Fruit fly (Drosophila melanogaster) whole organism, embryonic: ENCODE results near the gene CG13297.

Experiments used
- ATbp ChIP-seq: fragments of 200-800 bp; sonication (Bioruptor generic); optimal IDR thresholded peaks from 2 replicates; lab custom pipeline; 2017; ENCODE audit warnings: missing biosample characterization, mild to moderate bottlenecking, missing genetic modification characterization, missing genetic modification reagents
- BtbVII ChIP-seq: fragments of 200-800 bp; sonication (Bioruptor generic); optimal IDR thresholded peaks from 3 replicates; lab custom pipeline; 2017; ENCODE audit warnings: missing biosample characterization, mild to moderate bottlenecking, missing genetic modification characterization
- CG10147 ChIP-seq: fragments of 200-800 bp; sonication (Bioruptor generic); optimal IDR thresholded peaks from 2 replicates; lab custom pipeline; 2019; ENCODE audit warnings: missing biosample characterization, mild to moderate bottlenecking, missing genetic modification characterization, moderate library complexity
- CG11093 ChIP-seq: fragments of 200-800 bp; sonication (Bioruptor generic); IDR thresholded peaks from 3 replicates; pipeline ENCODE4 v1.3.6; 2022; ENCODE audit warnings: missing biosample characterization, missing genetic modification characterization
- CG13123 ChIP-seq: fragments of 200-800 bp; sonication (Bioruptor generic); optimal IDR thresholded peaks from 2 replicates; lab custom pipeline; 2016; ENCODE audit warnings: missing biosample characterization, missing genetic modification characterization
- CG14667 ChIP-seq: fragments of 200-800 bp; sonication (Bioruptor generic); IDR thresholded peaks from 2 replicates; pipeline ENCODE4 v1.3.6; 2022; ENCODE audit warnings: missing biosample characterization, missing genetic modification characterization
- CG15011 ChIP-seq: fragments of 200-800 bp; sonication (Bioruptor generic); optimal IDR thresholded peaks from 3 replicates; lab custom pipeline; 2018; ENCODE audit warnings: missing biosample characterization, mild to moderate bottlenecking, missing genetic modification characterization
- CG1529 ChIP-seq: fragments of 200-800 bp; sonication (Bioruptor generic); optimal IDR thresholded peaks from 3 replicates; lab custom pipeline; 2018; ENCODE audit warnings: missing biosample characterization, missing genetic modification characterization
- CG15479 ChIP-seq: fragments of 200-800 bp; sonication (Bioruptor generic); optimal IDR thresholded peaks from 3 replicates; lab custom pipeline; 2019; ENCODE audit warnings: missing biosample characterization, mild to moderate bottlenecking, missing genetic modification characterization, moderate library complexity
- CG1647 ChIP-seq: fragments of 200-800 bp; sonication (Bioruptor generic); optimal IDR thresholded peaks from 3 replicates; lab custom pipeline; 2016; ENCODE audit warnings: missing biosample characterization, missing genetic modification characterization
- CG17829 ChIP-seq: fragments of 200-800 bp; optimal IDR thresholded peaks from 2 replicates; lab custom pipeline; 2019; ENCODE audit warnings: missing biosample characterization, mild to moderate bottlenecking, missing genetic modification characterization, moderate library complexity
- CG2116 ChIP-seq: fragments of 200-800 bp; sonication (Bioruptor generic); optimal IDR thresholded peaks from 3 replicates; lab custom pipeline; 2018; ENCODE audit warnings: missing biosample characterization, mild to moderate bottlenecking, missing genetic modification characterization
- CG2712 ChIP-seq: fragments of 200-800 bp; optimal IDR thresholded peaks from 3 replicates; lab custom pipeline; 2019; ENCODE audit warnings: missing biosample characterization, mild to moderate bottlenecking, missing genetic modification characterization, moderate library complexity
- CG30020 ChIP-seq: fragments of 200-800 bp; optimal IDR thresholded peaks from 2 replicates; lab custom pipeline; 2019; ENCODE audit warnings: missing biosample characterization, mild to moderate bottlenecking, missing genetic modification characterization, moderate library complexity
- CG32767 ChIP-seq: fragments of 200-800 bp; sonication (Bioruptor generic); IDR thresholded peaks from 2 replicates; pipeline ENCODE4 v1.3.6; 2022; ENCODE audit warnings: missing biosample characterization, missing genetic modification characterization
- CG3838 ChIP-seq: fragments of 200-800 bp; sonication (Bioruptor generic); optimal IDR thresholded peaks from 3 replicates; lab custom pipeline; 2016; ENCODE audit warnings: missing biosample characterization, missing genetic modification characterization
- CG4282 ChIP-seq: fragments of 200-800 bp; sonication (Bioruptor generic); optimal IDR thresholded peaks from 2 replicates; lab custom pipeline; 2016; ENCODE audit warnings: missing biosample characterization, missing genetic modification characterization
- CG43689 ChIP-seq: fragments of 200-800 bp; sonication (Bioruptor generic); IDR thresholded peaks from 2 replicates; pipeline ENCODE4 v1.3.6; 2022; ENCODE audit warnings: missing biosample characterization, missing genetic modification characterization
- CG6791 ChIP-seq: fragments of 200-800 bp; sonication (Bioruptor generic); IDR thresholded peaks from 3 replicates; pipeline ENCODE4 v1.3.6; 2022; ENCODE audit warnings: missing biosample characterization, missing genetic modification characterization; ENCODE audit not compliant: partially characterized antibody
- CG7928 ChIP-seq: fragments of 200-800 bp; sonication (Bioruptor generic); optimal IDR thresholded peaks from 2 replicates; lab custom pipeline; 2017; ENCODE audit warnings: missing biosample characterization, mild to moderate bottlenecking, missing genetic modification characterization
- CG8089 ChIP-seq: fragments of 200-800 bp; sonication (Bioruptor generic); optimal IDR thresholded peaks from 3 replicates; lab custom pipeline; 2016; ENCODE audit warnings: missing biosample characterization, missing genetic modification characterization
- CG8290 ChIP-seq, 3 experiments: fragments of 200-800 bp; sonication (Bioruptor generic); optimal IDR thresholded peaks; 2 replicates each; lab custom pipeline; 2016 to 2019; ENCODE audit warnings: missing biosample characterization in 3 of 3, missing genetic modification characterization in 3 of 3, mild to moderate bottlenecking in 2 of 3, moderate library complexity in 1 of 3
- Dip2 ChIP-seq: fragments of 200-800 bp; sonication (Bioruptor generic); IDR thresholded peaks from 2 replicates; pipeline ENCODE4 v1.3.6; 2022; ENCODE audit warnings: missing biosample characterization, missing genetic modification characterization
- E2f1 ChIP-seq: fragments of 200-800 bp; sonication (Bioruptor generic); IDR thresholded peaks from 2 replicates; pipeline ENCODE4 v1.3.6; 2022; ENCODE audit warnings: missing biosample characterization, missing genetic modification characterization
- Eip74EF ChIP-seq, 2 experiments: fragments of 200-800 bp in 1 of 2; fragments of >200 bp in 1 of 2; sonication (Bioruptor generic) in 1 of 2; optimal IDR thresholded peaks; 2 replicates each; lab custom pipeline; 2017 to 2019; ENCODE audit warnings: missing biosample characterization in 2 of 2, missing genetic modification characterization in 2 of 2, mild to moderate bottlenecking in 1 of 2, moderate library complexity in 1 of 2
- Elba2 ChIP-seq: fragments of 200-800 bp; sonication (Bioruptor generic); optimal IDR thresholded peaks from 3 replicates; lab custom pipeline; 2016; ENCODE audit warnings: missing biosample characterization, missing genetic modification characterization
- Ets97D ChIP-seq: fragments of 200-800 bp; sonication (Bioruptor generic); optimal IDR thresholded peaks from 3 replicates; lab custom pipeline; 2016; ENCODE audit warnings: missing biosample characterization, missing genetic modification characterization
- HLH3B ChIP-seq: fragments of 200-800 bp; sonication (Bioruptor generic); IDR thresholded peaks from 2 replicates; pipeline ENCODE4 v1.3.6; 2022; ENCODE audit warnings: missing biosample characterization, missing genetic modification characterization
- Lhr ChIP-seq: fragments of 200-800 bp; sonication (Bioruptor generic); optimal IDR thresholded peaks from 3 replicates; lab custom pipeline; 2017; ENCODE audit warnings: mild to moderate bottlenecking, missing biosample characterization, missing genetic modification reagents, missing genetic modification characterization
- Lpt ChIP-seq: fragments of >200 bp; optimal IDR thresholded peaks from 2 replicates; lab custom pipeline; 2018; ENCODE audit warnings: missing biosample characterization, missing genetic modification characterization
- Neu2 ChIP-seq: fragments of 200-800 bp; sonication (Bioruptor generic); optimal IDR thresholded peaks from 3 replicates; lab custom pipeline; 2016; ENCODE audit warnings: missing biosample characterization, missing genetic modification characterization, borderline replicate concordance
- Oaz ChIP-seq: fragments of 200-800 bp; sonication (Bioruptor generic); IDR thresholded peaks from 2 replicates; pipeline ENCODE4 v1.3.6; 2022; ENCODE audit warnings: missing biosample characterization, missing genetic modification characterization
- PHDP ChIP-seq: fragments of 200-800 bp; sonication (Bioruptor generic); optimal IDR thresholded peaks from 3 replicates; lab custom pipeline; 2018; ENCODE audit warnings: missing biosample characterization, mild to moderate bottlenecking, missing genetic modification characterization, moderate library complexity
- Sox102F ChIP-seq: fragments of 200-800 bp; sonication (Bioruptor generic); optimal IDR thresholded peaks from 2 replicates; lab custom pipeline; 2018; ENCODE audit warnings: missing biosample characterization, mild to moderate bottlenecking, missing genetic modification characterization, moderate library complexity
- Trl ChIP-seq, 3 experiments: fragments of >200 bp in 2 of 3; fragments of 200-800 bp in 1 of 3; sonication (Bioruptor generic) in 1 of 3; optimal IDR thresholded peaks; 2 replicates in 1 of 3; 3 replicates in 2 of 3; lab custom pipeline; 2016 to 2017; ENCODE audit warnings: missing biosample characterization in 1 of 3, missing genetic modification characterization in 1 of 3
- chinmo ChIP-seq: fragments of 200-800 bp; sonication (Bioruptor generic); IDR thresholded peaks from 4 replicates; pipeline ENCODE4 v1.3.6; 2022; ENCODE audit warnings: missing biosample characterization, missing genetic modification characterization; ENCODE audit not compliant: partially characterized antibody
- croc ChIP-seq: fragments of 200-800 bp; sonication (Bioruptor generic); conservative IDR thresholded peaks from 3 replicates; pipeline ENCODE4 v1.3.6; 2022; ENCODE audit warnings: missing biosample characterization, missing genetic modification characterization
- ftz-f1 ChIP-seq: fragments of 200-800 bp; sonication (Bioruptor generic); optimal IDR thresholded peaks from 2 replicates; lab custom pipeline; 2016; ENCODE audit warnings: missing biosample characterization, missing genetic modification characterization
- ham ChIP-seq: fragments of 200-800 bp; sonication (Bioruptor generic); IDR thresholded peaks from 2 replicates; pipeline ENCODE4 v1.3.6; 2022; ENCODE audit warnings: missing biosample characterization, missing genetic modification characterization
- lola ChIP-seq, 3 experiments: fragments of >200 bp in 2 of 3; fragments of 200-800 bp in 1 of 3; sonication (Bioruptor generic) in 1 of 3; optimal IDR thresholded peaks; 2 replicates each; lab custom pipeline; 2017 to 2019; ENCODE audit warnings: missing biosample characterization in 3 of 3, missing genetic modification characterization in 3 of 3, mild to moderate bottlenecking in 1 of 3, moderate library complexity in 1 of 3
- odd ChIP-seq: fragments of 200-800 bp; sonication (Bioruptor generic); optimal IDR thresholded peaks from 2 replicates; lab custom pipeline; 2017; ENCODE audit warnings: missing biosample characterization, mild to moderate bottlenecking, missing genetic modification characterization
- pros ChIP-seq: fragments of 200-800 bp; sonication (Bioruptor generic); optimal IDR thresholded peaks from 3 replicates; lab custom pipeline; 2019; ENCODE audit warnings: missing biosample characterization, mild to moderate bottlenecking, missing genetic modification characterization, moderate library complexity
- shn ChIP-seq: fragments of 200-800 bp; sonication (Bioruptor generic); optimal IDR thresholded peaks from 3 replicates; lab custom pipeline; 2016; ENCODE audit warnings: missing biosample characterization, missing genetic modification characterization
- sisA ChIP-seq: fragments of 200-800 bp; sonication (Bioruptor generic); IDR thresholded peaks from 2 replicates; pipeline ENCODE4 v1.3.6; 2022; ENCODE audit warnings: missing biosample characterization, missing genetic modification characterization
- tap ChIP-seq: fragments of 200-800 bp; optimal IDR thresholded peaks from 3 replicates; lab custom pipeline; 2019; ENCODE audit warnings: missing biosample characterization, mild to moderate bottlenecking, missing genetic modification characterization, moderate library complexity
- tio ChIP-seq: fragments of 200-800 bp; sonication (Bioruptor generic); optimal IDR thresholded peaks from 2 replicates; lab custom pipeline; 2017; ENCODE audit warnings: missing biosample characterization, missing genetic modification characterization, inconsistent platforms
- ttk ChIP-seq: fragments of 200-800 bp; sonication (Bioruptor generic); IDR thresholded peaks from 2 replicates; pipeline ENCODE4 v2.1.2; 2022; ENCODE audit warnings: missing biosample characterization, missing genetic modification characterization
- twi ChIP-seq: fragments of 200-800 bp; optimal IDR thresholded peaks from 2 replicates; lab custom pipeline; 2019; ENCODE audit warnings: missing biosample characterization, mild to moderate bottlenecking, missing genetic modification characterization, moderate library complexity
- vvl ChIP-seq: fragments of 200-800 bp; sonication (Bioruptor generic); IDR thresholded peaks from 2 replicates; pipeline ENCODE4 v1.3.6; 2022; ENCODE audit warnings: missing biosample characterization, missing genetic modification characterization

The CG13297 gene

DNA sequence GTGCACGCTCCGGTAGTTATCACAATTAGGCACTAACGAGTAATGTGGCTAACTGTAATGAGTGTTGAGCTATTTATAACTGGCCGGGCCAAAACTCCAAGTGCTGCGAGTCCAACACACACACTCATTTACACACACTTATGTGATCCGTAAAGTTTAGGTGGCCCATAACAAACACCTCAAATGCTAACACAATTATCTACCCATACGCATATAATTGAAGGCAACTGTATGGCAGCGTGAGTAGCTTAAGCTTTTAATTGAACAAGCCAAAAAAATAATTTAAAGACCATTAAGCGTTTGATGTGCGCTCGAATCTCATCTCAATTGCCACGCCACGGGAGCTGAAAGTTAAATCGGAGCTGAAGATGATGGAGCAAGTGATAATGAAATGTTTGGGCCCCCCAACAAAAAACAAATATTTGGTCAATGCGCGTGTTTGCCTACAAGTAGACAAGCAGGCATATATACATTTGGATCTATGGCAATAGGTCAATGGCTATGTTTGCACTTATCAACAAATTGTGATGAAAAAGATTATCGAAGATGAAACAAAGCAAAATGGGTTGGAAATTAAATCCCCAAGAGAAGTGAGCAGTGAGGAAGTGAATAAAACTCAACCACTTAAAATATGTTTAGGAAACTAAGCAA is 17.1 kb downstream of the CG13297 start, which contains the start of gene Cpr65Av (continued):
- TF ChIP-seq Elba2 (GFP tag; lab: Kevin White, UChicago) (no peak), sisA (GFP tag; lab: Robert Waterston, UW) (no peak), BtbVII (GFP tag; lab: Kevin White, UChicago) (peak; percentile 5), CG15011 (GFP tag; lab: Kevin White, UChicago) (peak; percentile 6), CG7928 (GFP tag; lab: Kevin White, UChicago) (no peak), Dip2 (GFP tag; lab: Robert Waterston, UW) (no peak), CG1529 (peak; percentile 20), Oaz (no peak), vvl (GFP tag; lab: Robert Waterston, UW) (no peak), odd (GFP tag; lab: Kevin White, UChicago) (peak; percentile 33), CG10147 (no peak), CG43689 (no peak), CG2712 (no peak), CG11093 (GFP tag; lab: Robert Waterston, UW) (no peak), CG3838 (GFP tag; lab: Kevin White, UChicago) (no peak), CG32767 (GFP tag; lab: Robert Waterston, UW) (no peak), CG30020 (tag; lab: Kevin White, UChicago) (no peak), CG14667 (no peak), HLH3B (GFP tag; lab: Robert Waterston, UW) (0 out of 2 replicates have a peak, but pooled peaks have one; percentile 34), CG17829 (tag; lab: Kevin White, UChicago) (no peak), CG2116 (GFP tag; lab: Kevin White, UChicago) (no peak), Eip74EF (GFP tag; optimal IDR thresholded peaks at IDR 0.05; lab: Kevin White, UChicago) (peak in 1 of 2 experiments; percentile 11), Lpt (GFP tag; lab: Kevin White, UChicago) (no peak), ham (no peak), CG4282 (GFP tag; lab: Kevin White, UChicago) (no peak), Ets97D (GFP tag; lab: Kevin White, UChicago) (no peak), PHDP (peak; percentile 54), CG6791 (GFP tag; lab: Robert Waterston, UW) (no peak), Trl (optimal IDR thresholded peaks at IDR 0.05; lab: Kevin White, UChicago) (no peak), Trl (GFP tag; optimal IDR thresholded peaks at IDR 0.05; lab: Kevin White, UChicago) (no peak), Sox102F (GFP tag; lab: Kevin White, UChicago) (peak; percentile 48), Neu2 (GFP tag; lab: Kevin White, UChicago) (no peak), chinmo (GFP tag; lab: Robert Waterston, UW) (no peak), lola (GFP tag; optimal IDR thresholded peaks at IDR 0.05; lab: Kevin White, UChicago) (no peak), ATbp (GFP tag; lab: Kevin White, UChicago) (peak; percentile 62), CG8290 (GFP tag; optimal IDR thresholded peaks at IDR 0.05; lab: Kevin White, UChicago) (no peak), CG8290 (tag; optimal IDR thresholded peaks at IDR 0.05; lab: Kevin White, UChicago) (peak in 1 of 2 experiments; percentile 40), shn (GFP tag; lab: Kevin White, UChicago) (no peak), CG8089 (GFP tag; lab: Kevin White, UChicago) (no peak), tio (no peak), E2f1 (no peak), tap (peak; percentile 42), ttk (GFP tag; lab: Robert Waterston, UW) (no peak), CG1647 (GFP tag; lab: Kevin White, UChicago) (no peak), pros (GFP tag; lab: Kevin White, UChicago) (no peak), Lhr (GFP tag; lab: Kevin White, UChicago) (no peak), ftz-f1 (GFP tag; lab: Kevin White, UChicago) (no peak), CG13123 (no peak), twi (no peak), CG15479 (GFP tag; lab: Kevin White, UChicago) (no peak), croc (GFP tag; lab: Robert Waterston, UW) (no peak)
